Fruit fly (Drosophila melanogaster): Measurements from ENCODE around the gene Qtzl.

- no peak for TF ChIP-seq ewg (GFP tag; optimal IDR thresholded peaks at IDR 0.05)
- no peak for TF ChIP-seq CG12155 (GFP tag; optimal IDR thresholded peaks at IDR 0.05)
- no peak for TF ChIP-seq CG11695 (GFP tag; IDR thresholded peaks at IDR 0.05)
- no peak for TF ChIP-seq CG8281 (tag; optimal IDR thresholded peaks at IDR 0.05)
- no peak for TF ChIP-seq Nf-YC (tag; optimal IDR thresholded peaks at IDR 0.05)
- TF ChIP-seq Xbp1 (GFP tag; optimal IDR thresholded peaks at IDR 0.05), result no peak
- TF ChIP-seq CG30431 (GFP tag; optimal IDR thresholded peaks at IDR 0.05), result no peak
- TF ChIP-seq Dp (GFP tag; optimal IDR thresholded peaks at IDR 0.05), result no peak
- TF ChIP-seq br (optimal IDR thresholded peaks at IDR 0.05), result no peak
- TF ChIP-seq CG12391 (tag; optimal IDR thresholded peaks at IDR 0.05), result no peak
- no peak for TF ChIP-seq CG10274 (GFP tag; optimal IDR thresholded peaks at IDR 0.05)
Measured at dm6 chr2L:11955839-11956238, 39.7 kb upstream of the Qtzl start.

Data from whole organism, embryonic.